Fruit fly (Drosophila melanogaster): ENCODE data around the gene Polr3D.

The Polr3D gene

dm6 chr3L:18078614-18079013, 30.8 kb downstream of the Polr3D start:
- TF ChIP-seq dati (GFP tag; IDR thresholded peaks at IDR 0.05) (no peak), CG15073 (GFP tag; optimal IDR thresholded peaks at IDR 0.05) (no peak), sc (optimal IDR thresholded peaks at IDR 0.05) (no peak), sc (GFP tag; optimal IDR thresholded peaks at IDR 0.05) (no peak), Drgx (GFP tag; IDR thresholded peaks at IDR 0.05) (peak; percentile 58), CG3847 (GFP tag; IDR thresholded peaks at IDR 0.05) (no peak), bsh (GFP tag; optimal IDR thresholded peaks at IDR 0.05) (peak in 1 of 2 experiments; percentile 60), ttk (GFP tag; IDR thresholded peaks at IDR 0.05) (no peak), pros (GFP tag; optimal IDR thresholded peaks at IDR 0.05) (no peak), sob (GFP tag; IDR thresholded peaks at IDR 0.05) (no peak), tll (GFP tag; optimal IDR thresholded peaks at IDR 0.05) (no peak), bcd (GFP tag; optimal IDR thresholded peaks at IDR 0.05) (no peak), Sox100B (GFP tag; optimal IDR thresholded peaks at IDR 0.05) (no peak), Meics (GFP tag; optimal IDR thresholded peaks at IDR 0.05) (no peak), CG13296 (GFP tag; optimal IDR thresholded peaks at IDR 0.05) (no peak)

dm6 chr3L:18077649-18078417, 31.5 kb downstream of the Polr3D start:
- TF ChIP-seq D19B (GFP tag; optimal IDR thresholded peaks at IDR 0.05) = no peak
- no peak for TF ChIP-seq CG11247 (GFP tag; IDR thresholded peaks at IDR 0.05)
- peak; percentile 69 for TF ChIP-seq sens (GFP tag)
- TF ChIP-seq CG34376 (GFP tag; optimal IDR thresholded peaks at IDR 0.05) = no peak
- TF ChIP-seq CG13424 (tag; optimal IDR thresholded peaks at IDR 0.05) = peak; percentile 61
- TF ChIP-seq Six4 (GFP tag; optimal IDR thresholded peaks at IDR 0.05) = peak; percentile 8
- no peak for TF ChIP-seq Xrp1 (GFP tag; IDR thresholded peaks at IDR 0.05)
- TF ChIP-seq Asciz (GFP tag; optimal IDR thresholded peaks at IDR 0.05) = peak; percentile 11
- TF ChIP-seq CG15269 (tag; optimal IDR thresholded peaks at IDR 0.05) = no peak
- TF ChIP-seq emc (GFP tag; optimal IDR thresholded peaks at IDR 0.05) = no peak
- TF ChIP-seq Drgx (GFP tag; IDR thresholded peaks at IDR 0.05) = peak; percentile 93
- 0 out of 2 replicates have a peak, but pooled peaks have one; percentile 26 for TF ChIP-seq ttk (GFP tag; IDR thresholded peaks at IDR 0.05)
- TF ChIP-seq CG5180 (GFP tag; optimal IDR thresholded peaks at IDR 0.05) = no peak
- peak in 1 of 3 experiments; percentile 49 for TF ChIP-seq lola (GFP tag; optimal IDR thresholded peaks at IDR 0.05)
- TF ChIP-seq Sox102F (GFP tag; optimal IDR thresholded peaks at IDR 0.05) = peak; percentile 41
- no peak for TF ChIP-seq Dfd (GFP tag; optimal IDR thresholded peaks at IDR 0.05)
- TF ChIP-seq br (optimal IDR thresholded peaks at IDR 0.05) = no peak
- TF ChIP-seq Rx (GFP tag; IDR thresholded peaks at IDR 0.05) = no peak
- peak; percentile 26; the same call in 1 of the 2 replicates for TF ChIP-seq E2f1 (GFP tag; IDR thresholded peaks at IDR 0.05)
- peak; percentile 6 for TF ChIP-seq BtbVII (GFP tag; optimal IDR thresholded peaks at IDR 0.05)
- TF ChIP-seq amos (GFP tag; IDR thresholded peaks at IDR 0.05; ENCODE audit: partially characterized antibody) = no peak
- TF ChIP-seq CG7372 (GFP tag; IDR thresholded peaks at IDR 0.05) = no peak
- TF ChIP-seq fd96Cb (tag; optimal IDR thresholded peaks at IDR 0.05) = peak; percentile 47
- no peak for TF ChIP-seq CG10431 (GFP tag; optimal IDR thresholded peaks at IDR 0.05)
- peak; percentile 4 for TF ChIP-seq CG5245 (GFP tag; optimal IDR thresholded peaks at IDR 0.05)
- peak; percentile 18 for TF ChIP-seq Hr3 (GFP tag; optimal IDR thresholded peaks at IDR 0.05)
- peak; percentile 26 for TF ChIP-seq Chrac-16 (GFP tag; optimal IDR thresholded peaks at IDR 0.05)
- TF ChIP-seq slp2 (GFP tag; optimal IDR thresholded peaks at IDR 0.05) = no peak
- TF ChIP-seq Blimp-1 (GFP tag; optimal IDR thresholded peaks at IDR 0.05) = peak; percentile 23
- peak; percentile 28 for TF ChIP-seq CG10209 (GFP tag; optimal IDR thresholded peaks at IDR 0.05)
- TF ChIP-seq GATAe (GFP tag; conservative IDR thresholded peaks at IDR 0.05) = no peak
- TF ChIP-seq Trl (optimal IDR thresholded peaks at IDR 0.05) = peak; percentile 3 to 41
- no peak for TF ChIP-seq Trl (GFP tag; optimal IDR thresholded peaks at IDR 0.05)
- no peak for TF ChIP-seq Opbp (GFP tag; IDR thresholded peaks at IDR 0.05; ENCODE audit: partially characterized antibody)
- no peak for TF ChIP-seq tna (GFP tag; IDR thresholded peaks at IDR 0.05; ENCODE audit: partially characterized antibody)
- TF ChIP-seq CG17359 (tag; optimal IDR thresholded peaks at IDR 0.05) = no peak
